Fruit fly (Drosophila melanogaster): ENCODE data around the gene gskt.

DNA sequence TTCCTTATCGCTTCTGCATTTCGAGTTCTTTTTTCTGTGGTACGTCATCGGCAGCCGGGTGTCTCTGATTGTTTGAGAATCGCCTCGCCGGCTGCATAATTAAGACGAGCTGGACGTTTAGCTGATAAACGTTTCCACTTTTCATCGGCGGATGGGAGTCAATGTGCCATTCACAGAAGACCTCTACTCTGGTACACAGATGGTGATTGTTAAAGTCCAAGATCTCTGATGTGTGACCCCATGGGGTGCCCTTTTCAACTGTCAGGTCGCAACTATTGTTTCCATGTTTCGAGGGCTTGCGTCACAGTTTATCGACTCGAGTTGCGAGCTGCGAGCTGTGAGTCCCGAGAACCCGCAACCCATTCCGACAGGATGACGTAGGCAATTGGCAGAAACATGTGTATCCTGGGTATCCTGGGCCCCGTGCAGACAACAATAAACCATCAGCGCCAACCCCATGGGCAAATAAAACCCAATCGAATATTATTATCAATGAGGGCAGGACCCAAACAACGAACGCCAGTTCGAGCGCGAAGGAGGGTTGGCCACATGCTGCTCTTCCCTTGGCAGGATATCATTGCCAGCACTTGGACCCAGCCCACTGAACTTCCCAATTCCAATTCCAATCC is 34.9 kb downstream of the gskt start:
- no peak for TF ChIP-seq foxo (GFP tag; optimal IDR thresholded peaks at IDR 0.05)
- no peak for TF ChIP-seq br (GFP tag; optimal IDR thresholded peaks at IDR 0.05)
- no peak for TF ChIP-seq GATAd (GFP tag; optimal IDR thresholded peaks at IDR 0.05)
- no peak for TF ChIP-seq CG32264 (GFP tag; optimal IDR thresholded peaks at IDR 0.05)
- no peak for TF ChIP-seq psq (GFP tag; optimal IDR thresholded peaks at IDR 0.05)
- TF ChIP-seq Hr78 (GFP tag; optimal IDR thresholded peaks at IDR 0.05) = no peak
